Worm (Caenorhabditis elegans) whole organism, midembryonic: ENCODE data around the gene meg-3.

Experiments used
- T22C8.4 ChIP-seq: fragments of 200-800 bp; sonication (Bioruptor generic); IDR thresholded peaks from 2 replicates; pipeline ENCODE4 v1.3.6; 2022; ENCODE audit warnings: missing genetic modification characterization, missing compliant biosample characterization
- cog-1 ChIP-seq: sonication (generic microtip); optimal IDR thresholded peaks from 2 replicates; lab custom pipeline; 2016; ENCODE audit warnings: missing genetic modification characterization, missing compliant biosample characterization
- flt-1 ChIP-seq: fragments of 200-800 bp; sonication (Bioruptor generic); IDR thresholded peaks from 2 replicates; pipeline ENCODE4 v1.3.6; 2022; ENCODE audit warnings: missing genetic modification characterization, missing compliant biosample characterization
- klf-2 ChIP-seq: fragments of 200-800 bp; sonication (Bioruptor generic); conservative IDR thresholded peaks from 2 replicates; pipeline ENCODE4 v1.3.6; 2022; ENCODE audit warnings: missing genetic modification reagents, missing genetic modification characterization, missing compliant biosample characterization
- ref-1 ChIP-seq: fragments of 200-800 bp; sonication (Bioruptor generic); conservative IDR thresholded peaks from 2 replicates; pipeline ENCODE4 v1.3.6; 2022; ENCODE audit warnings: missing genetic modification reagents, missing genetic modification characterization, missing compliant biosample characterization
- ztf-23 ChIP-seq: fragments of 200-800 bp; sonication (Bioruptor generic); IDR thresholded peaks from 2 replicates; pipeline ENCODE4 v1.3.6; 2022; ENCODE audit warnings: missing genetic modification reagents, missing genetic modification characterization, missing compliant biosample characterization

DNA sequence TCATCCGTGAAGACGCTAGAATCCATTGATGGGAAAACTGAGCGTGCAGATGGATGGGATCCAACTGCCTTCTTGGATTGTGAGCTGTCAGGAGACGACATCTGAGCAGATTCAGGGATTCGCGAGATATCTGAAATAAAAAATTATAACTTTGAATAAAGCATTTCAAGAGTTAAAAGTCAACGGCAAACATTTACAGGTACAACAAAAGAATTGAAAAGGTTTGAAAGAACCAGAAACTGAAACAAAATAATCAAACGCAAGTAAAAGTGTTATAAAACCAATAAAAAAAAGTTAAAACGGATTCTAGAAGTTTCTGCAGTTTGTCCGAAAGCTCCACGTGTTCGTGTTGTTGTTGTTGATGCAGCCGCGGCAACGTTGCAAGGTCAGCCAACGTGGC, 49.5 kb downstream of the meg-3 start, which contains the start of gene Y59E1A.4:
- no peak for TF ChIP-seq cog-1 (tag; lab: Kevin White, UChicago)
- no peak for TF ChIP-seq T22C8.4 (GFP tag; lab: Robert Waterston, UW)
- no peak for TF ChIP-seq klf-2 (GFP tag; lab: Robert Waterston, UW)
- TF ChIP-seq flt-1 = no peak
- TF ChIP-seq ref-1 (GFP tag; lab: Robert Waterston, UW) = no peak
- no peak for TF ChIP-seq ztf-23 (GFP tag; lab: Robert Waterston, UW)
